Worm (Caenorhabditis elegans) whole organism, L3 larva: ENCODE results near the gene npr-35.

Experiments
- ZK546.5 ChIP-seq: sonication (generic microtip); optimal IDR thresholded peaks from 2 replicates; lab custom pipeline; 2017; ENCODE audit warnings: missing biosample characterization, missing genetic modification characterization
- aly-2 ChIP-seq: fragments of 150-350 bp; optimal IDR thresholded peaks from 2 replicates; lab custom pipeline; 2014; ENCODE audit warnings: missing biosample characterization, missing genetic modification characterization
- ama-1 ChIP-seq: fragments of 150-350 bp; optimal IDR thresholded peaks from 2 replicates; lab custom pipeline; 2018
- ceh-16 ChIP-seq: sonication (generic microtip); optimal IDR thresholded peaks from 2 replicates; lab custom pipeline; 2017; ENCODE audit warnings: missing biosample characterization, missing genetic modification characterization
- ceh-82 ChIP-seq: fragments of 150-350 bp; optimal IDR thresholded peaks from 2 replicates; lab custom pipeline; 2014; ENCODE audit warnings: missing biosample characterization, missing genetic modification characterization
- daf-12 ChIP-seq: fragments of 150-350 bp; optimal IDR thresholded peaks from 2 replicates; lab custom pipeline; 2014; ENCODE audit warnings: missing biosample characterization, missing genetic modification reagents, missing genetic modification characterization
- egl-5 ChIP-seq: fragments of 150-350 bp; optimal IDR thresholded peaks from 2 replicates; lab custom pipeline; 2017; ENCODE audit warnings: missing biosample characterization, missing genetic modification reagents, missing genetic modification characterization, inconsistent platforms
- elt-1 ChIP-seq: fragments of 150-350 bp; optimal IDR thresholded peaks from 2 replicates; lab custom pipeline; 2014; ENCODE audit warnings: missing biosample characterization, missing genetic modification characterization
- elt-2 ChIP-seq: sonication (generic microtip); optimal IDR thresholded peaks from 2 replicates; lab custom pipeline; 2016; ENCODE audit warnings: missing genetic modification reagents, mild to moderate bottlenecking, missing genetic modification characterization, missing compliant biosample characterization
- elt-3 ChIP-seq, 3 experiments: fragments of 150-350 bp in 1 of 3; sonication (generic microtip) in 2 of 3; optimal IDR thresholded peaks; 2 replicates in 2 of 3; 4 replicates in 1 of 3; lab custom pipeline; 2014 to 2017; ENCODE audit warnings: missing biosample characterization in 3 of 3, missing genetic modification characterization in 3 of 3
- eor-1 ChIP-seq, 2 experiments: fragments of 150-350 bp; optimal IDR thresholded peaks; 2 replicates each; lab custom pipeline; 2014 to 2018; ENCODE audit warnings: missing biosample characterization in 2 of 2, missing genetic modification characterization in 2 of 2
- fkh-10 ChIP-seq: sonication (generic microtip); optimal IDR thresholded peaks from 2 replicates; lab custom pipeline; 2017; ENCODE audit warnings: missing biosample characterization, missing genetic modification reagents, missing genetic modification characterization
- fos-1 ChIP-seq: fragments of 150-350 bp; optimal IDR thresholded peaks from 2 replicates; lab custom pipeline; 2014; ENCODE audit warnings: missing biosample characterization, missing genetic modification characterization
- hmg-11 ChIP-seq: sonication (generic microtip); optimal IDR thresholded peaks from 2 replicates; lab custom pipeline; 2016; ENCODE audit warnings: missing genetic modification characterization, missing compliant biosample characterization
- jun-1 ChIP-seq: fragments of 150-350 bp; optimal IDR thresholded peaks from 2 replicates; lab custom pipeline; 2014; ENCODE audit warnings: missing biosample characterization, missing genetic modification reagents, missing genetic modification characterization
- lin-15B ChIP-seq: fragments of 150-350 bp; optimal IDR thresholded peaks from 2 replicates; lab custom pipeline; 2014; ENCODE audit warnings: missing biosample characterization, missing genetic modification characterization
- lin-39 ChIP-seq: fragments of 150-350 bp; optimal IDR thresholded peaks from 2 replicates; lab custom pipeline; 2018; ENCODE audit warnings: missing biosample characterization, missing genetic modification reagents, missing genetic modification characterization
- lsy-12 ChIP-seq: sonication (generic microtip); optimal IDR thresholded peaks from 2 replicates; lab custom pipeline; 2016; ENCODE audit warnings: mild to moderate bottlenecking, missing genetic modification characterization, missing compliant biosample characterization
- mml-1 ChIP-seq: fragments of 150-350 bp; sonication (generic microtip); optimal IDR thresholded peaks from 3 replicates; lab custom pipeline; 2014; ENCODE audit warnings: missing biosample characterization, missing genetic modification characterization
- nfya-1 ChIP-seq: sonication (generic microtip); optimal IDR thresholded peaks from 2 replicates; lab custom pipeline; 2017; ENCODE audit warnings: missing genetic modification characterization, mild to moderate bottlenecking, missing compliant biosample characterization, antibody characterized with exemption, moderate library complexity; ENCODE audit not compliant: insufficient read depth
- nhr-11 ChIP-seq: fragments of 150-350 bp; optimal IDR thresholded peaks from 2 replicates; lab custom pipeline; 2014; ENCODE audit warnings: missing biosample characterization, missing genetic modification characterization
- nhr-23 ChIP-seq: fragments of 150-350 bp; optimal IDR thresholded peaks from 2 replicates; lab custom pipeline; 2014; ENCODE audit warnings: missing biosample characterization, missing genetic modification reagents, missing genetic modification characterization
- nhr-237 ChIP-seq: fragments of 150-350 bp; optimal IDR thresholded peaks from 2 replicates; lab custom pipeline; 2014; ENCODE audit warnings: missing biosample characterization, missing genetic modification characterization
- nhr-25 ChIP-seq: sonication (generic microtip); optimal IDR thresholded peaks from 2 replicates; lab custom pipeline; 2017; ENCODE audit warnings: missing biosample characterization, missing genetic modification characterization
- nhr-43 ChIP-seq: sonication (generic microtip); optimal IDR thresholded peaks from 2 replicates; lab custom pipeline; 2016; ENCODE audit warnings: mild to moderate bottlenecking, missing genetic modification characterization, missing compliant biosample characterization; ENCODE audit not compliant: poor library complexity, severe bottlenecking
- nhr-76 ChIP-seq: fragments of 150-350 bp; sonication (generic microtip); optimal IDR thresholded peaks from 5 replicates; lab custom pipeline; 2014; ENCODE audit warnings: missing biosample characterization, missing genetic modification characterization
- pha-4 ChIP-seq: fragments of 150-350 bp; optimal IDR thresholded peaks from 2 replicates; lab custom pipeline; 2014; ENCODE audit warnings: missing biosample characterization, missing genetic modification reagents, missing genetic modification characterization
- pqm-1 ChIP-seq: fragments of 150-350 bp; optimal IDR thresholded peaks from 2 replicates; lab custom pipeline; 2017; ENCODE audit warnings: missing biosample characterization, missing genetic modification characterization, inconsistent platforms
- skn-1 ChIP-seq: fragments of 150-350 bp; optimal IDR thresholded peaks from 2 replicates; lab custom pipeline; 2014; ENCODE audit warnings: missing biosample characterization, missing genetic modification characterization
- tbx-2 ChIP-seq: sonication (generic microtip); optimal IDR thresholded peaks from 2 replicates; lab custom pipeline; 2016; ENCODE audit warnings: mild to moderate bottlenecking, missing genetic modification characterization, missing compliant biosample characterization
- unc-39 ChIP-seq: sonication (generic microtip); optimal IDR thresholded peaks from 4 replicates; lab custom pipeline; 2017; ENCODE audit warnings: missing biosample characterization, missing genetic modification characterization
- unc-62 ChIP-seq: fragments of 150-350 bp; sonication (generic microtip); optimal IDR thresholded peaks from 4 replicates; lab custom pipeline; 2014; ENCODE audit warnings: missing biosample characterization, missing genetic modification reagents, missing genetic modification characterization
- zag-1 ChIP-seq: fragments of 150-350 bp; optimal IDR thresholded peaks from 2 replicates; lab custom pipeline; 2014; ENCODE audit warnings: missing biosample characterization, missing genetic modification characterization

The npr-35 gene

ce11 chrIV:7727258-7727657, 16.4 kb upstream of the npr-35 start:
- no peak for TF ChIP-seq skn-1
- no peak for TF ChIP-seq daf-12 (tag; lab: Kevin White, UChicago)
- no peak for TF ChIP-seq elt-2
- TF ChIP-seq, all 47 proteins: peak for 0

DNA sequence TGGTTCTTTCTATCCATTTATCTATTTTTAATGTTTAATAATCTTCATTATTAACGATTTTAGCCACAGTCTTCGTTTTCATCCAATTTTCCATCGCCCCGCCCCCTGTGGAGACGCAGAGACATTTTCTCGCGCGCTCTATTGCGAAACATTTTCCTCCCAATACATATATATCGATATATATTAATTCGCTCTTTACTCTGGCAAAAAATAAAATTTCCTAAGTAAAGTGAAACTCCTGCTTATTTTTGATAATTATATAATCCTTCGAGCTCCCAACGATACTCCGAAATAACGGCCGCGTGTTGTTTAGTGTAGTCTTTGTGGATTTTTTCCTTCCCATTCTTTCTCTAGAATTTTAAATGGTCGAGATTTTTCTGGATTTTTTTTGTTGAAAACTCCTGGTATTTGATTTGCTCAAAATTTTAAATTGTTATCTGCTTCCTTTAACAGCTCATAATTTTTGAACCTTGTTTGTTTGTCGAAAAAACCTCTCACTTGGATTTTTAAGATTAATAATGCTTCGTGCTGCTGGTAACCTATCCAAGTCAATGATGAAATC, 15.2 kb upstream of the npr-35 start, which contains the start of gene sucg-1:
Gene sucg-1, plus strand, starts transcription at position 512 of the 562 bp plus-strand sequence.
- no peak for TF ChIP-seq eor-1 (tag; optimal IDR thresholded peaks at IDR 0.05; lab: Kevin White, UChicago)
- TF ChIP-seq lin-15B (tag; lab: Kevin White, UChicago): peak; percentile 14

DNA sequence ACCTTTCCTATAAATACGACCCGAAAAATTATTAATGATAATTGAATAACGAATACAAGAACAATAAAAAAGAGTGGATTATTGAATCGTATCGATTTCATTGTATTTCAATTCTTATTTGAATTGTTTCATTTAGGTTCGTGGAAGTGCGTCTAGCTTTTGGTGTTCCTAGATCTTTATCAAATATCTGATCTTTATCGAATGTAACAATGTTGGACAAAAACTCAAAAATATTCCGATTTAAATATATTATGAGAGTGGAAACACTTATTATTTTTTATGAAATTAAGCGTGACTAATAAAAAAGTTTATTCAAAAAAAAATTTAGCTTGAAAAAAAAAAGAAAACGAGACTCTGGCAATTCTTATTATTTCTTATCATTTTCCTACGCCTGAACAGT, 11.7 kb upstream of the npr-35 start, which contains the start of the genes C50F7.9 and C50F7.3:
Gene C50F7.9, minus strand, starts transcription at position 101 of the 400 bp plus-strand sequence.
Gene C50F7.3, plus strand, starts transcription at position 370 of the 400 bp plus-strand sequence.
- TF ChIP-seq ama-1 (lab: Kevin White, UChicago) (no peak), nhr-23 (tag; lab: Kevin White, UChicago) (no peak), unc-62 (GFP tag; lab: Kevin White, UChicago) (no peak), mml-1 (no peak), elt-2 (no peak), elt-3 (tag; optimal IDR thresholded peaks at IDR 0.05; lab: Kevin White, UChicago) (no peak), lin-39 (tag; lab: Kevin White, UChicago) (no peak), hmg-11 (tag; lab: Kevin White, UChicago) (no peak), ZK546.5 (no peak), elt-1 (no peak), fkh-10 (GFP tag; lab: Kevin White, UChicago) (no peak), eor-1 (tag; optimal IDR thresholded peaks at IDR 0.05; lab: Kevin White, UChicago) (no peak)

ce11 chrIV:7734173-7734572, 9.5 kb upstream of the npr-35 start:
- TF ChIP-seq daf-12 (tag; lab: Kevin White, UChicago) (no peak), nhr-25 (tag; lab: Kevin White, UChicago) (no peak), fos-1 (tag; lab: Kevin White, UChicago) (no peak), tbx-2 (tag; lab: Kevin White, UChicago) (no peak), nfya-1 (tag; lab: Kevin White, UChicago) (no peak), ceh-82 (tag; lab: Kevin White, UChicago) (no peak), eor-1 (tag; optimal IDR thresholded peaks at IDR 0.05; lab: Kevin White, UChicago) (no peak), ZK546.5 (no peak), pqm-1 (tag; lab: Kevin White, UChicago) (no peak), pha-4 (tag; lab: Kevin White, UChicago) (no peak), jun-1 (tag; lab: Kevin White, UChicago) (no peak), lin-15B (tag; lab: Kevin White, UChicago) (no peak), egl-5 (no peak), nhr-76 (no peak), lsy-12 (no peak), ama-1 (lab: Kevin White, UChicago) (no peak), mml-1 (no peak)

- TF ChIP-seq eor-1 (tag; optimal IDR thresholded peaks at IDR 0.05; lab: Kevin White, UChicago): no peak
- TF ChIP-seq fos-1 (tag; lab: Kevin White, UChicago): no peak
- no peak for TF ChIP-seq unc-39 (tag; lab: Kevin White, UChicago)
- no peak for TF ChIP-seq nhr-25 (tag; lab: Kevin White, UChicago)
- no peak for TF ChIP-seq daf-12 (tag; lab: Kevin White, UChicago)
- TF ChIP-seq nhr-76: no peak
- TF ChIP-seq nhr-237: no peak
- TF ChIP-seq nhr-11 (tag; lab: Kevin White, UChicago): no peak
- TF ChIP-seq ceh-16: no peak
- no peak for TF ChIP-seq tbx-2 (tag; lab: Kevin White, UChicago)
- no peak for TF ChIP-seq elt-3 (tag; optimal IDR thresholded peaks at IDR 0.05; lab: Kevin White, UChicago)
- TF ChIP-seq nhr-43 (tag; lab: Kevin White, UChicago): no peak
- no peak for TF ChIP-seq nhr-23 (tag; lab: Kevin White, UChicago)
- TF ChIP-seq zag-1 (tag; lab: Kevin White, UChicago): no peak
- no peak for TF ChIP-seq aly-2
Measured at ce11 chrIV:7734619-7735018, 9.0 kb upstream of the npr-35 start, which contains the start of gene clx-1. Gene clx-1, plus strand, starts transcription at chrIV:7734648.
